Fruit fly (Drosophila melanogaster): ENCODE data around the gene Acp26Ab.

DNA sequence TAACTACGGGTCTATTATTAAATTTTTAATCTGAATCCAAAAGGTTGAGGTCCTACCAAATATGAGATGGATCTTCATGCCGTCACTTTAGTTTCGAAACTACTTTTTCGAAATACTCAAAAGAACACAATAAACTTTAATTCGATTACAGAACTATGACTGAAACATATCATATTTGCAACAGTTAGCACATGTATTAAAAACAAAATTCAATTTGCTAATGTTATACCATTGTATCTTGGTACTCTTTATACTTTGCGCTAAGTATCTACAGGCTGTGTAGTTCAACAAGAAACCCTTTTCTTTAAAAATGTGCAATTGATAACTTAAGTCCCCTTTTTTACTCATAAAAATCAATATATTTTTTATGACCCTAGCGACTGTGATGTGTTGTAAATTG is 8.0 kb downstream of the Acp26Ab start, which contains the start of the genes Sfp26Ac and CG43185:
- TF ChIP-seq psq (optimal IDR thresholded peaks at IDR 0.05) (no peak), usp (GFP tag; optimal IDR thresholded peaks at IDR 0.05) (no peak)

Measured in whole organism.